Worm (Caenorhabditis elegans): ENCODE measurements around the gene cpt-5.

- TF ChIP-seq W03F9.2 (tag; optimal IDR thresholded peaks at IDR 0.05) (no peak), dao-5 (tag; optimal IDR thresholded peaks at IDR 0.05) (no peak), him-1 (tag; optimal IDR thresholded peaks at IDR 0.05) (no peak)
Observed at ce11 chrV:13848379-13848778, 24.6 kb upstream of the cpt-5 start, which contains the start of gene srx-133.

All from whole organism, L4/young adult.